Fruit fly (Drosophila melanogaster): ENCODE data around the gene CG17477.

Gene CG17477

dm6 chr3R:17118917-17119378 lies 7.8 kb downstream of the CG17477 start (continued):
- TF ChIP-seq CG10267 (tag; optimal IDR thresholded peaks at IDR 0.05) (no peak), CG11398 (GFP tag; optimal IDR thresholded peaks at IDR 0.05) (no peak), tna (GFP tag; IDR thresholded peaks at IDR 0.05; ENCODE audit: partially characterized antibody) (0 out of 2 replicates have a peak, but pooled peaks have one; percentile 21), Ptx1 (GFP tag; IDR thresholded peaks at IDR 0.05) (no peak), bbx (GFP tag; IDR thresholded peaks at IDR 0.05; ENCODE audit: partially characterized antibody) (no peak), CG12659 (GFP tag; optimal IDR thresholded peaks at IDR 0.05) (peak; percentile 36), CG9797 (GFP tag; optimal IDR thresholded peaks at IDR 0.05) (no peak), Dip3 (GFP tag; optimal IDR thresholded peaks at IDR 0.05) (no peak), wek (GFP tag; optimal IDR thresholded peaks at IDR 0.05) (no peak), Eip74EF (GFP tag; optimal IDR thresholded peaks at IDR 0.05) (peak in 1 of 2 experiments; percentile 7), CG31388 (GFP tag; optimal IDR thresholded peaks at IDR 0.05) (no peak), CG1832 (GFP tag; optimal IDR thresholded peaks at IDR 0.05) (no peak), sqz (GFP tag; optimal IDR thresholded peaks at IDR 0.05) (peak; percentile 20), wdn (GFP tag; IDR thresholded peaks at IDR 0.05) (0 out of 2 replicates have a peak, but pooled peaks have one; percentile 32), Dp (GFP tag; optimal IDR thresholded peaks at IDR 0.05) (no peak), pita (GFP tag; optimal IDR thresholded peaks at IDR 0.05) (no peak), CG6765 (GFP tag; optimal IDR thresholded peaks at IDR 0.05) (no peak), gcm2 (GFP tag; optimal IDR thresholded peaks at IDR 0.05) (no peak), pros (GFP tag; optimal IDR thresholded peaks at IDR 0.05) (peak; percentile 68), CG34376 (GFP tag; optimal IDR thresholded peaks at IDR 0.05) (peak; percentile 48), CG17385 (GFP tag; optimal IDR thresholded peaks at IDR 0.05) (peak; percentile 33), gem (tag; optimal IDR thresholded peaks at IDR 0.05) (no peak), CG6854 (GFP tag; optimal IDR thresholded peaks at IDR 0.05) (peak; percentile 11), lab (GFP tag; optimal IDR thresholded peaks at IDR 0.05) (peak; percentile 36), CG12219 (GFP tag; optimal IDR thresholded peaks at IDR 0.05) (no peak), emc (GFP tag; optimal IDR thresholded peaks at IDR 0.05) (no peak), CG13287 (GFP tag; IDR thresholded peaks at IDR 0.05; ENCODE audit: partially characterized antibody) (peak; percentile 60), sens (GFP tag) (peak; percentile 42), ab (GFP tag; optimal IDR thresholded peaks at IDR 0.05) (no peak), slbo (GFP tag; IDR thresholded peaks at IDR 0.05) (no peak), HLHmδ (GFP tag; optimal IDR thresholded peaks at IDR 0.05) (no peak), CG34224 (GFP tag; IDR thresholded peaks at IDR 0.05; ENCODE audit: partially characterized antibody) (peak; percentile 49), CG1647 (GFP tag; optimal IDR thresholded peaks at IDR 0.05) (no peak), BtbVII (GFP tag; optimal IDR thresholded peaks at IDR 0.05) (no peak), CG3163 (GFP tag; optimal IDR thresholded peaks at IDR 0.05) (peak; percentile 96), kni (GFP tag; optimal IDR thresholded peaks at IDR 0.05) (peak; percentile 43), CHES-1-like (GFP tag; optimal IDR thresholded peaks at IDR 0.05) (peak; percentile 25), CG1603 (tag; optimal IDR thresholded peaks at IDR 0.05) (no peak), pan (optimal IDR thresholded peaks at IDR 0.05) (no peak), pan (GFP tag; optimal IDR thresholded peaks at IDR 0.05 in 1 of 2, IDR thresholded peaks at IDR 0.05 in 1 of 2) (peak in 1 of 2 experiments; percentile 18), gfzf (GFP tag; optimal IDR thresholded peaks at IDR 0.05) (no peak), yki (optimal IDR thresholded peaks at IDR 0.05) (peak; percentile 57), Myb (GFP tag; optimal IDR thresholded peaks at IDR 0.05) (peak; percentile 41), cg (GFP tag; optimal IDR thresholded peaks at IDR 0.05) (peak; percentile 43), bab2 (GFP tag; optimal IDR thresholded peaks at IDR 0.05) (no peak), hbn (GFP tag; IDR thresholded peaks at IDR 0.05; ENCODE audit: partially characterized antibody) (peak; percentile 48; the same call in 1 of the 2 replicates), CG11723 (GFP tag; optimal IDR thresholded peaks at IDR 0.05) (no peak), CG17612 (GFP tag; IDR thresholded peaks at IDR 0.05) (no peak), CG3995 (GFP tag; optimal IDR thresholded peaks at IDR 0.05) (no peak), Mes4 (GFP tag; optimal IDR thresholded peaks at IDR 0.05) (no peak)

Data from whole organism, embryonic.